Worm (Caenorhabditis elegans) whole organism, early embryonic: ENCODE results near the gene Y38H6C.21.

Source experiments
- B0310.2 ChIP-seq: sonication (generic microtip); optimal IDR thresholded peaks from 2 replicates; lab custom pipeline; 2016; ENCODE audit warnings: mild to moderate bottlenecking, missing genetic modification characterization, missing compliant biosample characterization
- F13C5.2 ChIP-seq: sonication (generic microtip); optimal IDR thresholded peaks from 2 replicates; lab custom pipeline; 2017; ENCODE audit warnings: mild to moderate bottlenecking, missing genetic modification characterization, inconsistent platforms, missing compliant biosample characterization
- aly-1 ChIP-seq: sonication (generic microtip); optimal IDR thresholded peaks from 2 replicates; lab custom pipeline; 2016; ENCODE audit warnings: missing genetic modification characterization, missing compliant biosample characterization
- ama-1 ChIP-seq: fragments of 150-350 bp; optimal IDR thresholded peaks from 2 replicates; lab custom pipeline; 2014
- ceh-36 ChIP-seq: sonication (generic microtip); optimal IDR thresholded peaks from 2 replicates; lab custom pipeline; 2016; ENCODE audit warnings: missing genetic modification characterization, inconsistent platforms, missing compliant biosample characterization
- hmg-4 ChIP-seq: fragments of 200-800 bp; sonication (Bioruptor generic); optimal IDR thresholded peaks from 2 replicates; lab custom pipeline; 2018; ENCODE audit warnings: mild to moderate bottlenecking, missing genetic modification characterization, missing compliant biosample characterization
- pes-1 ChIP-seq: fragments of 200-800 bp; sonication (Bioruptor generic); IDR thresholded peaks from 2 replicates; pipeline ENCODE4 v1.3.6; 2022; ENCODE audit warnings: missing genetic modification reagents, missing genetic modification characterization, missing compliant biosample characterization
- scrt-1 ChIP-seq: fragments of 200-800 bp; sonication (Bioruptor generic); IDR thresholded peaks from 2 replicates; pipeline ENCODE4 v1.3.6; 2022; ENCODE audit warnings: missing genetic modification characterization, missing compliant biosample characterization
- tbx-37 ChIP-seq: fragments of 200-800 bp; sonication (Bioruptor generic); conservative IDR thresholded peaks from 2 replicates; pipeline ENCODE4 v1.3.6; 2022; ENCODE audit warnings: missing genetic modification reagents, missing genetic modification characterization, missing compliant biosample characterization

DNA sequence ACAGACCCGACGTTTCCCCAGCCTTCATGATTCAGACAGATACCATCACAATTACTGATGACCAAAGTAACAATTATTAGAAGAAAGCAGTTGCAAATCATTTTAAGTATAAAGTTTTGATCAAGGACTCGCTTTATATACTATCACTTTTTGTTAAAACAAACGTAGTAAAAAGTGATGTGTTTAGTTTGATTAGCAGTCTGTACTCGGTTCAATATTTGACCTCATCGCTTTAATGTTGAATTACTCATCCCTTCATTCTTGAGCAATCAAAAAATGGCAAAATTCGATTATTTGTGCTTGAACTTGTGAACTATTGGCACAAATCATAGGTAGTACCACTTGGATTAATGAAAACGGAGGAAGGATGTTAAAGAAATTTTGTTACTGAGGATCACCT lies 3.2 kb upstream of the Y38H6C.21 start, which contains the start of gene abf-4:
- TF ChIP-seq scrt-1 (no peak), ama-1 (no peak), ceh-36 (no peak), B0310.2 (tag; lab: Kevin White, UChicago) (no peak), pes-1 (GFP tag; lab: Robert Waterston, UW) (no peak), aly-1 (tag; lab: Kevin White, UChicago) (no peak), hmg-4 (GFP tag; lab: Kevin White, UChicago) (no peak), tbx-37 (GFP tag; lab: Robert Waterston, UW) (no peak), F13C5.2 (tag; lab: Kevin White, UChicago) (no peak)
